Fruit fly (Drosophila melanogaster) whole organism, embryonic: ENCODE data around the gene CG11975.

Source experiments
- Asciz ChIP-seq: fragments of 200-800 bp; sonication (Bioruptor generic); optimal IDR thresholded peaks from 2 replicates; lab custom pipeline; 2017; ENCODE audit warnings: missing biosample characterization, mild to moderate bottlenecking, missing genetic modification characterization, missing genetic modification reagents
- Atf-2 ChIP-seq: fragments of 200-800 bp; sonication (Bioruptor generic); optimal IDR thresholded peaks from 2 replicates; lab custom pipeline; 2016; ENCODE audit warnings: missing biosample characterization, missing genetic modification characterization
- BtbVII ChIP-seq: fragments of 200-800 bp; sonication (Bioruptor generic); optimal IDR thresholded peaks from 3 replicates; lab custom pipeline; 2017; ENCODE audit warnings: missing biosample characterization, mild to moderate bottlenecking, missing genetic modification characterization
- CG10366 ChIP-seq: fragments of 200-800 bp; sonication (Bioruptor generic); IDR thresholded peaks from 2 replicates; pipeline ENCODE4 v1.3.6; 2022; ENCODE audit warnings: missing biosample characterization, missing genetic modification characterization
- CG10565 ChIP-seq: fragments of 200-800 bp; sonication (Bioruptor generic); optimal IDR thresholded peaks from 3 replicates; lab custom pipeline; 2016; ENCODE audit warnings: missing biosample characterization, mild to moderate bottlenecking, missing genetic modification characterization
- CG13775 ChIP-seq: fragments of 200-800 bp; sonication (Bioruptor generic); optimal IDR thresholded peaks from 3 replicates; lab custom pipeline; 2017; ENCODE audit warnings: missing biosample characterization, mild to moderate bottlenecking, missing genetic modification characterization
- CG18262 ChIP-seq: fragments of 200-800 bp; optimal IDR thresholded peaks from 3 replicates; lab custom pipeline; 2019; ENCODE audit warnings: missing biosample characterization, mild to moderate bottlenecking, missing genetic modification characterization, moderate library complexity
- CG2202 ChIP-seq: fragments of 200-800 bp; sonication (Bioruptor generic); optimal IDR thresholded peaks from 2 replicates; lab custom pipeline; 2018; ENCODE audit warnings: missing biosample characterization, mild to moderate bottlenecking, missing genetic modification characterization
- CG2889 ChIP-seq: fragments of 200-800 bp; sonication (Bioruptor generic); IDR thresholded peaks from 3 replicates; pipeline ENCODE4 v1.3.6; 2022; ENCODE audit warnings: missing biosample characterization, missing genetic modification characterization
- CG3163 ChIP-seq: fragments of 200-800 bp; sonication (Bioruptor generic); optimal IDR thresholded peaks from 3 replicates; lab custom pipeline; 2016; ENCODE audit warnings: missing biosample characterization, missing genetic modification characterization
- CG4360 ChIP-seq: fragments of 200-800 bp; sonication (Bioruptor generic); IDR thresholded peaks from 2 replicates; pipeline ENCODE4 v1.3.6; 2022; ENCODE audit warnings: missing biosample characterization, missing genetic modification characterization
- CG4707 ChIP-seq: fragments of 200-800 bp; sonication (Bioruptor generic); optimal IDR thresholded peaks from 2 replicates; lab custom pipeline; 2018; ENCODE audit warnings: missing biosample characterization, mild to moderate bottlenecking, missing genetic modification characterization, moderate library complexity
- CG4854 ChIP-seq: fragments of 200-800 bp; sonication (Bioruptor generic); optimal IDR thresholded peaks from 2 replicates; lab custom pipeline; 2016; ENCODE audit warnings: missing biosample characterization, missing genetic modification characterization, inconsistent platforms
- CG5245 ChIP-seq: fragments of 200-800 bp; sonication (Bioruptor generic); optimal IDR thresholded peaks from 3 replicates; lab custom pipeline; 2016; ENCODE audit warnings: missing biosample characterization, missing genetic modification characterization
- CG5953 ChIP-seq: fragments of 200-800 bp; sonication (Bioruptor generic); IDR thresholded peaks from 2 replicates; pipeline ENCODE4 v1.3.6; 2022; ENCODE audit warnings: missing biosample characterization, missing genetic modification characterization
- CG6854 ChIP-seq: fragments of 200-800 bp; sonication (Bioruptor generic); optimal IDR thresholded peaks from 3 replicates; lab custom pipeline; 2017; ENCODE audit warnings: missing biosample characterization, mild to moderate bottlenecking, missing genetic modification characterization
- CG7963 ChIP-seq: fragments of 200-800 bp; sonication (Bioruptor generic); IDR thresholded peaks from 3 replicates; pipeline ENCODE4 v1.3.6; 2022; ENCODE audit warnings: missing biosample characterization, missing genetic modification characterization; ENCODE audit not compliant: partially characterized antibody
- Camta ChIP-seq: fragments of 200-800 bp; sonication (Bioruptor generic); optimal IDR thresholded peaks from 2 replicates; lab custom pipeline; 2016; ENCODE audit warnings: missing biosample characterization, missing genetic modification characterization
- CrebB ChIP-seq: fragments of 200-800 bp; sonication (Bioruptor generic); optimal IDR thresholded peaks from 3 replicates; lab custom pipeline; 2018; ENCODE audit warnings: missing biosample characterization, mild to moderate bottlenecking, missing genetic modification characterization
- Dip3 ChIP-seq: fragments of 200-800 bp; sonication (Bioruptor generic); optimal IDR thresholded peaks from 3 replicates; lab custom pipeline; 2016; ENCODE audit warnings: missing biosample characterization, missing genetic modification characterization
- Doc2 ChIP-seq: fragments of 200-800 bp; sonication (Bioruptor generic); IDR thresholded peaks from 2 replicates; pipeline ENCODE4 v1.3.6; 2022; ENCODE audit warnings: missing biosample characterization, missing genetic modification characterization
- Gug ChIP-seq: fragments of 200-800 bp; sonication (Bioruptor generic); IDR thresholded peaks from 4 replicates; pipeline ENCODE4 v1.3.6; 2022; ENCODE audit warnings: missing biosample characterization, missing genetic modification characterization
- HLHmδ ChIP-seq: fragments of 200-800 bp; sonication (Bioruptor generic); optimal IDR thresholded peaks from 2 replicates; lab custom pipeline; 2018; ENCODE audit warnings: missing biosample characterization, mild to moderate bottlenecking, missing genetic modification characterization, moderate library complexity
- Med ChIP-seq: fragments of 200-800 bp; sonication (Bioruptor generic); peaks from one replicate; lab custom pipeline; 2016; ENCODE audit warnings: missing biosample characterization, missing genetic modification characterization, mild to moderate bottlenecking, inconsistent platforms, moderate library complexity
- NFAT ChIP-seq: fragments of 200-800 bp; sonication (Bioruptor generic); IDR thresholded peaks from 2 replicates; pipeline ENCODE4 v1.3.6; 2022; ENCODE audit warnings: missing biosample characterization, missing genetic modification characterization
- Optix ChIP-seq: fragments of 200-800 bp; sonication (Bioruptor generic); IDR thresholded peaks from 3 replicates; pipeline ENCODE4 v1.3.6; 2022; ENCODE audit warnings: missing biosample characterization, missing genetic modification characterization
- Ravus ChIP-seq: fragments of 200-800 bp; sonication (Bioruptor generic); IDR thresholded peaks from 2 replicates; pipeline ENCODE4 v1.3.6; 2022; ENCODE audit warnings: missing biosample characterization, missing genetic modification characterization
- br ChIP-seq: fragments of >200 bp; optimal IDR thresholded peaks from 2 replicates; lab custom pipeline; 2017
- cg ChIP-seq: fragments of 200-800 bp; sonication (Bioruptor generic); optimal IDR thresholded peaks from 3 replicates; lab custom pipeline; 2019; ENCODE audit warnings: missing biosample characterization, mild to moderate bottlenecking, missing genetic modification characterization, moderate library complexity
- chif ChIP-seq, 2 experiments: fragments of 200-800 bp; sonication (Bioruptor generic); optimal IDR thresholded peaks; 3 replicates each; lab custom pipeline; 2016; ENCODE audit warnings: missing biosample characterization in 2 of 2, missing genetic modification characterization in 2 of 2
- chn ChIP-seq: fragments of 200-800 bp; sonication (Bioruptor generic); optimal IDR thresholded peaks from 2 replicates; lab custom pipeline; 2016; ENCODE audit warnings: missing biosample characterization, missing genetic modification characterization
- crol ChIP-seq: fragments of 200-800 bp; sonication (Bioruptor generic); IDR thresholded peaks from 2 replicates; pipeline ENCODE4 v1.3.6; 2022; ENCODE audit warnings: missing biosample characterization, missing genetic modification characterization
- dati ChIP-seq: fragments of 200-800 bp; sonication (Bioruptor generic); IDR thresholded peaks from 2 replicates; pipeline ENCODE4 v1.3.6; 2022; ENCODE audit warnings: missing biosample characterization, missing genetic modification characterization
- ems ChIP-seq: fragments of 200-800 bp; sonication (Bioruptor generic); optimal IDR thresholded peaks from 3 replicates; lab custom pipeline; 2016; ENCODE audit warnings: missing biosample characterization, missing genetic modification characterization
- esg ChIP-seq: fragments of 200-800 bp; sonication (Bioruptor generic); conservative IDR thresholded peaks from 2 replicates; pipeline ENCODE4 v1.3.6; 2022; ENCODE audit warnings: missing biosample characterization, missing genetic modification characterization
- fd102C ChIP-seq: fragments of 200-800 bp; sonication (Bioruptor generic); optimal IDR thresholded peaks from 2 replicates; lab custom pipeline; 2018; ENCODE audit warnings: missing biosample characterization, mild to moderate bottlenecking, missing genetic modification characterization, moderate library complexity
- gce ChIP-seq: fragments of 200-800 bp; sonication (Bioruptor generic); IDR thresholded peaks from 3 replicates; pipeline ENCODE4 v1.3.6; 2022; ENCODE audit warnings: missing biosample characterization, missing genetic modification characterization
- hkb ChIP-seq, 2 experiments: fragments of 200-800 bp in 1 of 2; fragments of >200 bp in 1 of 2; sonication (Bioruptor generic) in 1 of 2; IDR thresholded peaks in 1 of 2; optimal IDR thresholded peaks in 1 of 2; 2 replicates each; pipeline versions ENCODE4 v1.3.6 to Lab custom; 2017 to 2022; ENCODE audit warnings: missing biosample characterization in 1 of 2, missing genetic modification characterization in 1 of 2
- jigr1 ChIP-seq: fragments of 200-800 bp; sonication (Bioruptor generic); IDR thresholded peaks from 3 replicates; pipeline ENCODE4 v1.3.6; 2022; ENCODE audit warnings: missing biosample characterization, missing genetic modification characterization
- knrl ChIP-seq: fragments of 200-800 bp; sonication (Bioruptor generic); IDR thresholded peaks from 3 replicates; pipeline ENCODE4 v1.3.6; 2022; ENCODE audit warnings: missing biosample characterization, missing genetic modification characterization; ENCODE audit not compliant: partially characterized antibody
- mirr ChIP-seq: fragments of 200-800 bp; sonication (Bioruptor generic); optimal IDR thresholded peaks from 3 replicates; lab custom pipeline; 2018; ENCODE audit warnings: missing biosample characterization, mild to moderate bottlenecking, missing genetic modification characterization
- pan ChIP-seq, 4 experiments: fragments of >200 bp in 3 of 4; fragments of 200-800 bp in 1 of 4; sonication (Bioruptor generic) in 1 of 4; optimal IDR thresholded peaks in 3 of 4; IDR thresholded peaks in 1 of 4; 2 replicates each; pipeline versions ENCODE4 v1.3.6 to Lab custom; 2017 to 2022; ENCODE audit warnings: missing biosample characterization in 2 of 4, missing genetic modification characterization in 2 of 4, mixed read lengths in 1 of 4
- pfk ChIP-seq: fragments of 200-800 bp; sonication (Bioruptor generic); optimal IDR thresholded peaks from 2 replicates; lab custom pipeline; 2018; ENCODE audit warnings: missing biosample characterization, mild to moderate bottlenecking, missing genetic modification characterization, moderate library complexity
- pho ChIP-seq: fragments of 200-800 bp; sonication (Bioruptor generic); optimal IDR thresholded peaks from 2 replicates; lab custom pipeline; 2016; ENCODE audit warnings: missing biosample characterization, missing genetic modification characterization
- pnt ChIP-seq: fragments of 200-800 bp; sonication (Bioruptor generic); optimal IDR thresholded peaks from 3 replicates; lab custom pipeline; 2016; ENCODE audit warnings: missing biosample characterization, missing genetic modification characterization
- prd ChIP-seq, 3 experiments: fragments of >200 bp in 2 of 3; fragments of 200-800 bp in 1 of 3; sonication (Bioruptor generic) in 1 of 3; optimal IDR thresholded peaks in 2 of 3; IDR thresholded peaks in 1 of 3; 2 replicates in 2 of 3; 3 replicates in 1 of 3; pipeline versions ENCODE4 v1.3.6 to Lab custom; 2017 to 2022; ENCODE audit warnings: missing biosample characterization in 1 of 3, missing genetic modification characterization in 1 of 3
- slp2 ChIP-seq: fragments of 200-800 bp; sonication (Bioruptor generic); optimal IDR thresholded peaks from 2 replicates; lab custom pipeline; 2016; ENCODE audit warnings: missing biosample characterization, missing genetic modification characterization
- tap ChIP-seq: fragments of 200-800 bp; optimal IDR thresholded peaks from 3 replicates; lab custom pipeline; 2019; ENCODE audit warnings: missing biosample characterization, mild to moderate bottlenecking, missing genetic modification characterization, moderate library complexity
- zfh2 ChIP-seq: fragments of 200-800 bp; sonication (Bioruptor generic); optimal IDR thresholded peaks from 2 replicates; lab custom pipeline; 2016; ENCODE audit warnings: missing biosample characterization, missing genetic modification characterization

The CG11975 gene

DNA sequence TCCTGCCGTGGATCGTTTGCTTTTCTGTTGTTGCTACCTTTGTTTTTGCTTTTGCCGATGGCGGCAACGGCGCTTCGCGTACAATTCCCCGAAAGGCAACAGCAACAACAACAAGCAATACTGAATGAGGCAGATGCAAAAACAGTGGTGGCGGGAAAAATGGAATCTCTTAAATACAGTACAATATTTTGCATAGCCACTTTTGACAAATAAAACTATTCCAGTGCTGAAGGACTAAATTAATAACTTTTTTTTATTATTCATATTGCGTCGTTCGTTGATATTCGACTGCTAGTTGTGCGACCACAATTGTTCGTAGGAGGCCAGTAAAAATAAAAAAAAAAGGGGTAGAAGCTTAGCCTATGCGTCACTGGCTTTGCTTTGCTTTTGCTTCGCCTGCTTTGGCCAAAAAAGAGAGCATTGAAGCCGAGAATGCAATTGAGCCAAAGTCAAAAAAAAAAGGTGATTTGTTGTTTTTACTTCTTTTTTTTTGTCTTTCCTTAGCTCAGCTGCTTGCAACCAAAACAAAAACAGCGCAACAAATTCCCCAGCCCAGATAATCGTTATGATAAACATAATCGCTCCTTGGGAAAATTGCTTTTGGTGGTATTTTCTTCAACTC is 38.9 kb downstream of the CG11975 start (continued):
- TF ChIP-seq Ravus (GFP tag; lab: Robert Waterston, UW) (peak; percentile 55), Atf-2 (GFP tag; lab: Kevin White, UChicago) (peak; percentile 55), CG3163 (GFP tag; lab: Kevin White, UChicago) (peak; percentile 54), CG4854 (peak; percentile 80), CG2202 (peak; percentile 61), CG13775 (peak; percentile 78), Camta (GFP tag; lab: Kevin White, UChicago) (peak; percentile 81), pnt (GFP tag; lab: Kevin White, UChicago) (peak; percentile 80), ems (GFP tag; lab: Kevin White, UChicago) (peak; percentile 85), cg (GFP tag; lab: Kevin White, UChicago) (no peak), Dip3 (GFP tag; lab: Kevin White, UChicago) (peak; percentile 88), NFAT (peak; percentile 84), Optix (GFP tag; lab: Robert Waterston, UW) (peak; percentile 89), slp2 (peak; percentile 58), esg (peak; percentile 92), CrebB (tag; lab: Kevin White, UChicago) (peak; percentile 74), pho (GFP tag; lab: Kevin White, UChicago) (peak; percentile 85), knrl (GFP tag; lab: Robert Waterston, UW) (no peak), HLHmδ (GFP tag; lab: Kevin White, UChicago) (no peak), CG6854 (peak; percentile 70), chif (GFP tag; optimal IDR thresholded peaks at IDR 0.05; lab: Kevin White, UChicago) (peak; percentile 76 to 85), mirr (GFP tag; lab: Kevin White, UChicago) (no peak), CG4360 (GFP tag; lab: Robert Waterston, UW) (peak; percentile 92), br (lab: Kevin White, UChicago) (no peak), CG2889 (GFP tag; lab: Robert Waterston, UW) (peak; percentile 87), pfk (GFP tag; lab: Kevin White, UChicago) (no peak), CG7963 (GFP tag; lab: Robert Waterston, UW) (no peak), CG18262 (peak; percentile 84), Med (GFP tag; lab: Kevin White, UChicago) (peak; percentile 97), CG5245 (GFP tag; lab: Kevin White, UChicago) (peak; percentile 85), BtbVII (GFP tag; lab: Kevin White, UChicago) (peak; percentile 85), CG10565 (peak; percentile 42), prd (optimal IDR thresholded peaks at IDR 0.05; lab: Kevin White, UChicago) (no peak), prd (GFP tag; IDR thresholded peaks at IDR 0.05; lab: Robert Waterston, UW) (peak; percentile 90), zfh2 (GFP tag; lab: Kevin White, UChicago) (peak; percentile 83), hkb (optimal IDR thresholded peaks at IDR 0.05; lab: Kevin White, UChicago) (no peak), hkb (GFP tag; IDR thresholded peaks at IDR 0.05; lab: Robert Waterston, UW) (peak; percentile 96), Doc2 (GFP tag; lab: Robert Waterston, UW) (no peak), jigr1 (GFP tag; lab: Robert Waterston, UW) (peak; percentile 66; the same call in 1 of the 3 replicates), CG4707 (peak; percentile 65), dati (GFP tag; lab: Robert Waterston, UW) (peak; percentile 83), crol (GFP tag; lab: Robert Waterston, UW) (0 out of 2 replicates have a peak, but pooled peaks have one; percentile 45), fd102C (no peak), CG5953 (GFP tag; lab: Robert Waterston, UW) (peak; percentile 93), tap (peak; percentile 88), Gug (GFP tag; lab: Robert Waterston, UW) (peak; percentile 86), CG10366 (GFP tag; lab: Robert Waterston, UW) (peak; percentile 92), gce (peak; percentile 89; the same call in 2 of the 3 replicates), Asciz (GFP tag; lab: Kevin White, UChicago) (peak; percentile 87), chn (GFP tag; lab: Kevin White, UChicago) (peak; percentile 85), pan (optimal IDR thresholded peaks at IDR 0.05; lab: Kevin White, UChicago) (no peak), pan (GFP tag; optimal IDR thresholded peaks at IDR 0.05 in 1 of 2, IDR thresholded peaks at IDR 0.05 in 1 of 2) (peak in 1 of 2 experiments; percentile 93)
